Fruit fly (Drosophila melanogaster) whole organism, embryonic: Measurements from ENCODE around the gene Slimp.

ENCODE experiments used
- Abd-B ChIP-seq: fragments of 200-800 bp; sonication (Bioruptor generic); optimal IDR thresholded peaks from 2 replicates; lab custom pipeline; 2018; ENCODE audit warnings: missing biosample characterization, mild to moderate bottlenecking, missing genetic modification characterization, moderate library complexity
- Adf1 ChIP-seq: fragments of 200-800 bp; sonication (Bioruptor generic); IDR thresholded peaks from 2 replicates; pipeline ENCODE4 v1.3.6; 2022; ENCODE audit warnings: missing biosample characterization, missing genetic modification characterization
- Bdp1 ChIP-seq: fragments of 200-800 bp; sonication (Bioruptor generic); optimal IDR thresholded peaks from 3 replicates; lab custom pipeline; 2016; ENCODE audit warnings: missing biosample characterization, missing genetic modification characterization
- CG10209 ChIP-seq: fragments of 200-800 bp; sonication (Bioruptor generic); optimal IDR thresholded peaks from 3 replicates; lab custom pipeline; 2017; ENCODE audit warnings: missing biosample characterization, mild to moderate bottlenecking, missing genetic modification characterization, missing genetic modification reagents
- CG10366 ChIP-seq: fragments of 200-800 bp; sonication (Bioruptor generic); IDR thresholded peaks from 2 replicates; pipeline ENCODE4 v1.3.6; 2022; ENCODE audit warnings: missing biosample characterization, missing genetic modification characterization
- CG11093 ChIP-seq: fragments of 200-800 bp; sonication (Bioruptor generic); IDR thresholded peaks from 3 replicates; pipeline ENCODE4 v1.3.6; 2022; ENCODE audit warnings: missing biosample characterization, missing genetic modification characterization
- CG13287 ChIP-seq: fragments of 200-800 bp; sonication (Bioruptor generic); IDR thresholded peaks from 2 replicates; pipeline ENCODE4 v1.3.6; 2022; ENCODE audit warnings: missing biosample characterization, missing genetic modification characterization; ENCODE audit not compliant: partially characterized antibody
- CG13424 ChIP-seq: fragments of 200-800 bp; sonication (Bioruptor generic); optimal IDR thresholded peaks from 2 replicates; lab custom pipeline; 2019; ENCODE audit warnings: missing biosample characterization, mild to moderate bottlenecking, missing genetic modification characterization, moderate library complexity
- CG1602 ChIP-seq: fragments of 200-800 bp; sonication (Bioruptor generic); optimal IDR thresholded peaks from 3 replicates; lab custom pipeline; 2016; ENCODE audit warnings: missing biosample characterization, missing genetic modification characterization
- CG16813 ChIP-seq: fragments of 200-800 bp; sonication (Bioruptor generic); IDR thresholded peaks from 3 replicates; pipeline ENCODE4 v1.3.6; 2022; ENCODE audit warnings: missing biosample characterization, missing genetic modification characterization; ENCODE audit not compliant: partially characterized antibody
- CG17328 ChIP-seq: fragments of 200-800 bp; sonication (Bioruptor generic); IDR thresholded peaks from 2 replicates; pipeline ENCODE4 v1.3.6; 2022; ENCODE audit warnings: missing biosample characterization, missing genetic modification characterization
- CG17568 ChIP-seq: fragments of 200-800 bp; sonication (Bioruptor generic); optimal IDR thresholded peaks from 2 replicates; lab custom pipeline; 2018; ENCODE audit warnings: missing biosample characterization, mild to moderate bottlenecking, missing genetic modification characterization, moderate library complexity
- CG1832 ChIP-seq: fragments of 200-800 bp; sonication (Bioruptor generic); optimal IDR thresholded peaks from 2 replicates; lab custom pipeline; 2017; ENCODE audit warnings: missing biosample characterization, mild to moderate bottlenecking, missing genetic modification characterization, inconsistent platforms
- CG2202 ChIP-seq: fragments of 200-800 bp; sonication (Bioruptor generic); optimal IDR thresholded peaks from 2 replicates; lab custom pipeline; 2018; ENCODE audit warnings: missing biosample characterization, mild to moderate bottlenecking, missing genetic modification characterization
- CG31388 ChIP-seq: fragments of 200-800 bp; sonication (Bioruptor generic); optimal IDR thresholded peaks from 2 replicates; lab custom pipeline; 2016; ENCODE audit warnings: missing biosample characterization, missing genetic modification characterization
- CG3847 ChIP-seq: fragments of 200-800 bp; sonication (Bioruptor generic); IDR thresholded peaks from 2 replicates; pipeline ENCODE4 v1.3.6; 2022; ENCODE audit warnings: missing biosample characterization, missing genetic modification characterization
- CG4617 ChIP-seq: fragments of 200-800 bp; sonication (Bioruptor generic); optimal IDR thresholded peaks from 3 replicates; lab custom pipeline; 2016; ENCODE audit warnings: missing biosample characterization, missing genetic modification characterization, borderline replicate concordance
- CG9932 ChIP-seq: fragments of 200-800 bp; sonication (Bioruptor generic); IDR thresholded peaks from 2 replicates; pipeline ENCODE4 v1.3.6; 2022; ENCODE audit warnings: missing biosample characterization, missing genetic modification characterization
- Chrac-16 ChIP-seq: fragments of 200-800 bp; sonication (Bioruptor generic); optimal IDR thresholded peaks from 3 replicates; lab custom pipeline; 2016; ENCODE audit warnings: missing biosample characterization, missing genetic modification characterization
- CoRest ChIP-seq: fragments of 200-800 bp; sonication (Bioruptor generic); optimal IDR thresholded peaks from 3 replicates; lab custom pipeline; 2018; ENCODE audit warnings: missing biosample characterization, mild to moderate bottlenecking, missing genetic modification characterization, moderate library complexity
- CrebB ChIP-seq: fragments of 200-800 bp; sonication (Bioruptor generic); optimal IDR thresholded peaks from 3 replicates; lab custom pipeline; 2018; ENCODE audit warnings: missing biosample characterization, mild to moderate bottlenecking, missing genetic modification characterization
- Dref ChIP-seq: fragments of 200-800 bp; sonication (Bioruptor generic); IDR thresholded peaks from 2 replicates; pipeline ENCODE4 v1.3.6; 2022; ENCODE audit warnings: missing biosample characterization, missing genetic modification characterization
- Fer2 ChIP-seq: fragments of 200-800 bp; sonication (Bioruptor generic); optimal IDR thresholded peaks from 2 replicates; lab custom pipeline; 2018; ENCODE audit warnings: missing biosample characterization, mild to moderate bottlenecking, missing genetic modification characterization, moderate library complexity
- Gug ChIP-seq: fragments of 200-800 bp; sonication (Bioruptor generic); IDR thresholded peaks from 4 replicates; pipeline ENCODE4 v1.3.6; 2022; ENCODE audit warnings: missing biosample characterization, missing genetic modification characterization
- HHEX ChIP-seq: fragments of 200-800 bp; sonication (Bioruptor generic); optimal IDR thresholded peaks from 3 replicates; lab custom pipeline; 2017; ENCODE audit warnings: missing biosample characterization, mild to moderate bottlenecking, missing genetic modification characterization, missing genetic modification reagents
- Hmr ChIP-seq: fragments of 200-800 bp; sonication (Bioruptor generic); optimal IDR thresholded peaks from 3 replicates; lab custom pipeline; 2017; ENCODE audit warnings: mild to moderate bottlenecking, missing biosample characterization, missing genetic modification reagents, missing genetic modification characterization
- Max ChIP-seq: fragments of 200-800 bp; sonication (Bioruptor generic); optimal IDR thresholded peaks from 2 replicates; lab custom pipeline; 2016; ENCODE audit warnings: missing biosample characterization, mild to moderate bottlenecking, missing genetic modification characterization
- Myb ChIP-seq: fragments of 200-800 bp; sonication (Bioruptor generic); optimal IDR thresholded peaks from 2 replicates; lab custom pipeline; 2016; ENCODE audit warnings: missing biosample characterization, missing genetic modification characterization
- Ravus ChIP-seq: fragments of 200-800 bp; sonication (Bioruptor generic); IDR thresholded peaks from 2 replicates; pipeline ENCODE4 v1.3.6; 2022; ENCODE audit warnings: missing biosample characterization, missing genetic modification characterization
- Scr ChIP-seq: fragments of 200-800 bp; sonication (Bioruptor generic); IDR thresholded peaks from 2 replicates; pipeline ENCODE4 v1.3.6; 2022; ENCODE audit warnings: missing biosample characterization, missing genetic modification characterization; ENCODE audit not compliant: partially characterized antibody
- Sry-δ ChIP-seq: fragments of 200-800 bp; sonication (Bioruptor generic); optimal IDR thresholded peaks from 2 replicates; lab custom pipeline; 2016; ENCODE audit warnings: missing biosample characterization, missing genetic modification characterization
- Xbp1 ChIP-seq: fragments of 200-800 bp; sonication (Bioruptor generic); optimal IDR thresholded peaks from 3 replicates; lab custom pipeline; 2016; ENCODE audit warnings: missing biosample characterization, mild to moderate bottlenecking, missing genetic modification characterization
- en ChIP-seq: fragments of 200-800 bp; sonication (Bioruptor generic); optimal IDR thresholded peaks from 2 replicates; lab custom pipeline; 2016; ENCODE audit warnings: missing biosample characterization, missing genetic modification characterization
- gce ChIP-seq: fragments of 200-800 bp; sonication (Bioruptor generic); IDR thresholded peaks from 3 replicates; pipeline ENCODE4 v1.3.6; 2022; ENCODE audit warnings: missing biosample characterization, missing genetic modification characterization
- hth ChIP-seq: fragments of >200 bp; optimal IDR thresholded peaks from 2 replicates; lab custom pipeline; 2017; ENCODE audit warnings: inconsistent platforms
- ind ChIP-seq: fragments of 200-800 bp; sonication (Bioruptor generic); optimal IDR thresholded peaks from 3 replicates; lab custom pipeline; 2016; ENCODE audit warnings: missing biosample characterization, missing genetic modification characterization
- jing ChIP-seq: fragments of 200-800 bp; sonication (Bioruptor generic); optimal IDR thresholded peaks from 2 replicates; lab custom pipeline; 2018; ENCODE audit warnings: missing biosample characterization, mild to moderate bottlenecking, missing genetic modification characterization
- kah ChIP-seq: fragments of 200-800 bp; sonication (Bioruptor generic); optimal IDR thresholded peaks from 2 replicates; lab custom pipeline; 2018; ENCODE audit warnings: missing biosample characterization, mild to moderate bottlenecking, missing genetic modification characterization
- lilli ChIP-seq: fragments of 200-800 bp; sonication (Bioruptor generic); optimal IDR thresholded peaks from 3 replicates; lab custom pipeline; 2016; ENCODE audit warnings: missing biosample characterization, missing genetic modification characterization
- mirr ChIP-seq: fragments of 200-800 bp; sonication (Bioruptor generic); optimal IDR thresholded peaks from 3 replicates; lab custom pipeline; 2018; ENCODE audit warnings: missing biosample characterization, mild to moderate bottlenecking, missing genetic modification characterization
- odd ChIP-seq: fragments of 200-800 bp; sonication (Bioruptor generic); optimal IDR thresholded peaks from 2 replicates; lab custom pipeline; 2017; ENCODE audit warnings: missing biosample characterization, mild to moderate bottlenecking, missing genetic modification characterization
- phol ChIP-seq: fragments of 200-800 bp; sonication (Bioruptor generic); optimal IDR thresholded peaks from 3 replicates; lab custom pipeline; 2018; ENCODE audit warnings: missing biosample characterization, mild to moderate bottlenecking, missing genetic modification characterization, moderate library complexity
- pnt ChIP-seq: fragments of 200-800 bp; sonication (Bioruptor generic); optimal IDR thresholded peaks from 3 replicates; lab custom pipeline; 2016; ENCODE audit warnings: missing biosample characterization, missing genetic modification characterization
- repo ChIP-seq: fragments of 200-800 bp; sonication (Bioruptor generic); optimal IDR thresholded peaks from 2 replicates; lab custom pipeline; 2016; ENCODE audit warnings: missing biosample characterization, missing genetic modification characterization
- sc ChIP-seq, 3 experiments: fragments of >200 bp in 2 of 3; fragments of 200-800 bp in 1 of 3; sonication (Bioruptor generic) in 1 of 3; optimal IDR thresholded peaks; 2 replicates in 2 of 3; 3 replicates in 1 of 3; lab custom pipeline; 2017; ENCODE audit warnings: mild to moderate bottlenecking in 1 of 3, missing biosample characterization in 1 of 3, missing genetic modification characterization in 1 of 3, missing genetic modification reagents in 1 of 3
- sim ChIP-seq: fragments of 200-800 bp; sonication (Bioruptor generic); IDR thresholded peaks from 2 replicates; pipeline ENCODE4 v1.3.6; 2022; ENCODE audit warnings: missing biosample characterization, missing genetic modification characterization
- slbo ChIP-seq: fragments of 200-800 bp; sonication (Bioruptor generic); IDR thresholded peaks from 2 replicates; pipeline ENCODE4 v1.3.6; 2022; ENCODE audit warnings: missing biosample characterization, missing genetic modification characterization
- tap ChIP-seq: fragments of 200-800 bp; optimal IDR thresholded peaks from 3 replicates; lab custom pipeline; 2019; ENCODE audit warnings: missing biosample characterization, mild to moderate bottlenecking, missing genetic modification characterization, moderate library complexity
- usp ChIP-seq: fragments of >200 bp; optimal IDR thresholded peaks from 2 replicates; lab custom pipeline; 2017; ENCODE audit warnings: missing biosample characterization, missing genetic modification characterization
- zen2 ChIP-seq: fragments of 200-800 bp; sonication (Bioruptor generic); IDR thresholded peaks from 3 replicates; pipeline ENCODE4 v1.3.6; 2022; ENCODE audit warnings: missing biosample characterization, missing genetic modification characterization; ENCODE audit not compliant: partially characterized antibody

The Slimp gene

dm6 chr3R:24163556-24164022 lies 14.8 kb upstream of the Slimp start, which contains the start of gene Apc2 (continued):
- TF ChIP-seq phol (tag; lab: Kevin White, UChicago) (peak; percentile 82), CG11093 (GFP tag; lab: Robert Waterston, UW) (peak; percentile 37; the same call in 1 of the 3 replicates), Abd-B (GFP tag; lab: Kevin White, UChicago) (peak; percentile 72), CG13287 (peak; percentile 75), CG2202 (tag; lab: Kevin White, UChicago) (no peak), Myb (GFP tag; lab: Kevin White, UChicago) (peak; percentile 2), CG17568 (GFP tag; lab: Kevin White, UChicago) (no peak), CG4617 (GFP tag; lab: Kevin White, UChicago) (no peak), repo (GFP tag; lab: Kevin White, UChicago) (no peak), slbo (GFP tag; lab: Robert Waterston, UW) (peak; percentile 82), gce (GFP tag; lab: Robert Waterston, UW) (0 out of 3 replicates have a peak, but pooled peaks have one; percentile 8), CG17328 (GFP tag; lab: Robert Waterston, UW) (peak; percentile 60), sc (optimal IDR thresholded peaks at IDR 0.05; lab: Kevin White, UChicago) (no peak), sc (GFP tag; optimal IDR thresholded peaks at IDR 0.05; lab: Kevin White, UChicago) (peak; percentile 37), Ravus (GFP tag; lab: Robert Waterston, UW) (no peak), mirr (GFP tag; lab: Kevin White, UChicago) (no peak), pnt (GFP tag; lab: Kevin White, UChicago) (no peak), usp (GFP tag; lab: Kevin White, UChicago) (no peak), odd (GFP tag; lab: Kevin White, UChicago) (no peak), CG3847 (GFP tag; lab: Robert Waterston, UW) (no peak), tap (tag; lab: Kevin White, UChicago) (peak; percentile 46), CG13424 (tag; lab: Kevin White, UChicago) (peak; percentile 67), zen2 (GFP tag; lab: Robert Waterston, UW) (peak; percentile 18; the same call in 1 of the 3 replicates), Hmr (GFP tag; lab: Kevin White, UChicago) (peak; percentile 48), CrebB (tag; lab: Kevin White, UChicago) (no peak), ind (GFP tag; lab: Kevin White, UChicago) (peak; percentile 36), Fer2 (peak; percentile 42), Chrac-16 (GFP tag; lab: Kevin White, UChicago) (peak; percentile 47), CG10209 (GFP tag; lab: Kevin White, UChicago) (peak; percentile 51), CG31388 (GFP tag; lab: Kevin White, UChicago) (no peak), lilli (GFP tag; lab: Kevin White, UChicago) (peak; percentile 57), CG16813 (GFP tag; lab: Robert Waterston, UW) (peak; percentile 51; the same call in 1 of the 3 replicates), sim (no peak), CoRest (tag; lab: Kevin White, UChicago) (peak; percentile 80), Gug (GFP tag; lab: Robert Waterston, UW) (0 out of 4 replicates have a peak, but pooled peaks have one; percentile 12), Xbp1 (GFP tag; lab: Kevin White, UChicago) (peak; percentile 69), Scr (GFP tag; lab: Robert Waterston, UW) (peak; percentile 74), Sry-δ (GFP tag; lab: Kevin White, UChicago) (peak; percentile 66), CG10366 (GFP tag; lab: Robert Waterston, UW) (peak; percentile 50), CG1832 (no peak), Bdp1 (GFP tag; lab: Kevin White, UChicago) (peak; percentile 14), hth (lab: Kevin White, UChicago) (no peak), en (GFP tag; lab: Kevin White, UChicago) (no peak), Max (peak; percentile 35), Adf1 (GFP tag; lab: Robert Waterston, UW) (no peak), HHEX (peak; percentile 1), kah (GFP tag; lab: Kevin White, UChicago) (no peak), Dref (GFP tag; lab: Robert Waterston, UW) (0 out of 2 replicates have a peak, but pooled peaks have one; percentile 31), CG1602 (peak; percentile 60), jing (GFP tag; lab: Kevin White, UChicago) (no peak), CG9932 (peak; percentile 75)
